Worm (Caenorhabditis elegans): ENCODE data around the gene gldi-2.

Gene gldi-2

ce11 chrII:6776418-6777034, 6.7 kb upstream of the gldi-2 start, which contains the start of gene ssup-72:
Gene ssup-72, plus strand, starts transcription at chrII:6776598.
- TF ChIP-seq nhr-43 (tag; optimal IDR thresholded peaks at IDR 0.05; ENCODE audit: poor library complexity, severe bottlenecking) (peak; percentile 90), elt-3 (tag; optimal IDR thresholded peaks at IDR 0.05) (no peak), elt-2 (tag; optimal IDR thresholded peaks at IDR 0.05) (peak; percentile 15), lsy-12 (tag; optimal IDR thresholded peaks at IDR 0.05) (peak; percentile 30), fkh-10 (GFP tag; optimal IDR thresholded peaks at IDR 0.05) (no peak), aly-2 (tag; optimal IDR thresholded peaks at IDR 0.05) (no peak), nhr-23 (tag; optimal IDR thresholded peaks at IDR 0.05) (peak; percentile 65), lin-15B (tag; optimal IDR thresholded peaks at IDR 0.05) (peak; percentile 71), nfya-1 (tag; optimal IDR thresholded peaks at IDR 0.05; ENCODE audit: insufficient read depth) (peak; percentile 68), elt-1 (tag; optimal IDR thresholded peaks at IDR 0.05) (no peak), nhr-25 (tag; optimal IDR thresholded peaks at IDR 0.05) (peak; percentile 7), snpc-4 (tag; optimal IDR thresholded peaks at IDR 0.05) (peak; percentile 63), tbx-2 (tag; optimal IDR thresholded peaks at IDR 0.05) (peak; percentile 23), nhr-76 (tag; optimal IDR thresholded peaks at IDR 0.05) (no peak), egl-27 (tag; optimal IDR thresholded peaks at IDR 0.05) (no peak), mdl-1 (tag; optimal IDR thresholded peaks at IDR 0.05) (no peak), egl-5 (tag; optimal IDR thresholded peaks at IDR 0.05) (peak; percentile 1), pha-4 (tag; optimal IDR thresholded peaks at IDR 0.05) (peak; percentile 72), nhr-11 (tag; optimal IDR thresholded peaks at IDR 0.05) (no peak)

ce11 chrII:6779104-6779503, 4.1 kb upstream of the gldi-2 start, which contains the start of gene T13C2.7:
Gene T13C2.7, plus strand, starts transcription at chrII:6779404.
- TF ChIP-seq lsy-12 (tag; optimal IDR thresholded peaks at IDR 0.05) (no peak), ceh-9 (tag; optimal IDR thresholded peaks at IDR 0.05) (no peak)

- no peak for TF ChIP-seq unc-62 (GFP tag; optimal IDR thresholded peaks at IDR 0.05)
- no peak for TF ChIP-seq eor-1 (tag; optimal IDR thresholded peaks at IDR 0.05)
- no peak for TF ChIP-seq mml-1 (tag; optimal IDR thresholded peaks at IDR 0.05)
- no peak for TF ChIP-seq ztf-11 (tag; optimal IDR thresholded peaks at IDR 0.05)
- no peak for TF ChIP-seq lin-15B (tag; optimal IDR thresholded peaks at IDR 0.05)
- TF ChIP-seq elt-2 (tag; optimal IDR thresholded peaks at IDR 0.05) = peak; percentile 66
- no peak for TF ChIP-seq nhr-25 (tag; optimal IDR thresholded peaks at IDR 0.05)
- TF ChIP-seq pha-4 (tag; optimal IDR thresholded peaks at IDR 0.05) = no peak
- TF ChIP-seq nhr-28 (tag; optimal IDR thresholded peaks at IDR 0.05) = no peak
- peak; percentile 30 for TF ChIP-seq pqm-1 (tag; optimal IDR thresholded peaks at IDR 0.05)
- no peak for TF ChIP-seq tbx-2 (tag; optimal IDR thresholded peaks at IDR 0.05)
- no peak for TF ChIP-seq skn-1 (tag; optimal IDR thresholded peaks at IDR 0.05)
- TF ChIP-seq jun-1 (tag; optimal IDR thresholded peaks at IDR 0.05) = no peak
- TF ChIP-seq ceh-16 (tag; optimal IDR thresholded peaks at IDR 0.05) = no peak
- TF ChIP-seq zag-1 (tag; optimal IDR thresholded peaks at IDR 0.05) = no peak
- TF ChIP-seq snpc-4 (tag; optimal IDR thresholded peaks at IDR 0.05) = no peak
Observed at ce11 chrII:6781231-6781630, 2.0 kb upstream of the gldi-2 start.

DNA sequence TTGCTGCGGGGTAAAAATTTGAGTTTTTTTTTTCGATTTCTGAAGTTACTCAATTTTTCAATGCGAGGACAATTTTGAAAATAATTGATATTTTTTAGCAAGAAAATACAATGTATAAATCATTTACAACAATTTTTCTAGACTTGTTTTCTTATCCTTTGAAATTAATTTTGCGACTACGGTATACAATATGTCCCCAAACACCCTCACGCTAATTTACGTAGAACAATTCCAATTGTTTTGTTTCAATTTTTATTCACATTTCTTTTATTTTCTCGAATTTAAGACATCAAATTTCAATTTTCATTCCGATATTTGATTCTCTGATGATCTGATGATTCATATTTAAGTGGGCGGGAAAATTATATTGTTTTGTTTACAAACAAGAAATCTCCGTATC, 1.2 kb upstream of the gldi-2 start:
- TF ChIP-seq elt-1 (tag; optimal IDR thresholded peaks at IDR 0.05) (no peak), egl-5 (tag; optimal IDR thresholded peaks at IDR 0.05) (no peak), jun-1 (tag; optimal IDR thresholded peaks at IDR 0.05) (no peak), nhr-28 (tag; optimal IDR thresholded peaks at IDR 0.05) (no peak), nhr-23 (tag; optimal IDR thresholded peaks at IDR 0.05) (no peak), pqm-1 (tag; optimal IDR thresholded peaks at IDR 0.05) (no peak), ceh-16 (tag; optimal IDR thresholded peaks at IDR 0.05) (no peak), mml-1 (tag; optimal IDR thresholded peaks at IDR 0.05) (no peak), skn-1 (tag; optimal IDR thresholded peaks at IDR 0.05) (no peak), mdl-1 (tag; optimal IDR thresholded peaks at IDR 0.05) (no peak), aly-2 (tag; optimal IDR thresholded peaks at IDR 0.05) (no peak), tbx-2 (tag; optimal IDR thresholded peaks at IDR 0.05) (no peak), nhr-25 (tag; optimal IDR thresholded peaks at IDR 0.05) (no peak)

DNA sequence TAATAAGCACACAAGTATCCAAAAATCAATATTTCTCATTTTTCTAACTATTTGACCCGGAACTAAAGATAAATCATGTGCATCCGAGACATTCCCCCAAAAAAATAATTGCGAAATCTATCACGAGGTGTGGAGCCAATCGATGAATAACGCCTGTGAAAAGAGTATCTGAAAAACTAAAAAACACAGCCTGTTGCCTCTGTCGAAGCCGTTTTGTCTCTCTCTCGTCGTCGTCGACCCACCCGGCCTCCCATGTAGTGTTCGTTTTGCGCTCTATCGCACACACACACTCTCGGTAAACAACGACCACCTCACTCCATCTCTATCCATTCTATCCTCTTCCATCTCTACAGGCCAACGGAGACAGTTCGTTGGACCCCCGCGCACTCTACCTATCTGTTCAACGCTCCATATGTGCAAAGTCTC, 476 bp upstream of the gldi-2 start:
- TF ChIP-seq lin-15B (tag; optimal IDR thresholded peaks at IDR 0.05) = peak; percentile 77
- no peak for TF ChIP-seq nhr-67 (tag; optimal IDR thresholded peaks at IDR 0.05)
- TF ChIP-seq ztf-4 (tag; optimal IDR thresholded peaks at IDR 0.05) = no peak
- no peak for TF ChIP-seq nhr-12 (tag; optimal IDR thresholded peaks at IDR 0.05)
- no peak for TF ChIP-seq egl-27 (tag; optimal IDR thresholded peaks at IDR 0.05)
- peak; percentile 27 for TF ChIP-seq elt-2 (tag; optimal IDR thresholded peaks at IDR 0.05)
- TF ChIP-seq egl-5 (tag; optimal IDR thresholded peaks at IDR 0.05) = peak; percentile 26
- TF ChIP-seq ceh-28 (tag; optimal IDR thresholded peaks at IDR 0.05) = peak; percentile 83
- TF ChIP-seq pha-4 (tag; optimal IDR thresholded peaks at IDR 0.05) = peak; percentile 77
- peak; percentile 81 for TF ChIP-seq nfya-1 (tag; optimal IDR thresholded peaks at IDR 0.05; ENCODE audit: insufficient read depth)
- peak; percentile 62 for TF ChIP-seq nhr-25 (tag; optimal IDR thresholded peaks at IDR 0.05)
- no peak for TF ChIP-seq fkh-2 (tag; optimal IDR thresholded peaks at IDR 0.05)
- TF ChIP-seq ceh-82 (tag; optimal IDR thresholded peaks at IDR 0.05) = no peak
- peak; percentile 26 for TF ChIP-seq nhr-11 (tag; optimal IDR thresholded peaks at IDR 0.05)
- TF ChIP-seq nhr-43 (tag; optimal IDR thresholded peaks at IDR 0.05; ENCODE audit: poor library complexity, severe bottlenecking) = no peak
- no peak for TF ChIP-seq mdl-1 (tag; optimal IDR thresholded peaks at IDR 0.05)
- peak; percentile 0 for TF ChIP-seq fkh-10 (GFP tag; optimal IDR thresholded peaks at IDR 0.05)
- peak; percentile 57 for TF ChIP-seq lin-39 (tag; optimal IDR thresholded peaks at IDR 0.05)
- peak; percentile 48 for TF ChIP-seq snpc-4 (tag; optimal IDR thresholded peaks at IDR 0.05)
- no peak for TF ChIP-seq ama-1 (optimal IDR thresholded peaks at IDR 0.05)
- TF ChIP-seq jun-1 (tag; optimal IDR thresholded peaks at IDR 0.05) = peak; percentile 11
- TF ChIP-seq nhr-23 (tag; optimal IDR thresholded peaks at IDR 0.05) = peak; percentile 19
- no peak for TF ChIP-seq ZK546.5 (tag; optimal IDR thresholded peaks at IDR 0.05)
- TF ChIP-seq nhr-77 (tag; optimal IDR thresholded peaks at IDR 0.05) = no peak
- no peak for TF ChIP-seq nhr-28 (tag; optimal IDR thresholded peaks at IDR 0.05)

Data from whole organism, L3 larva.